Worm (Caenorhabditis elegans): ENCODE data around the gene srw-102.
"Not testable (repeated sequence)": the region's sequence is repeated elsewhere in the genome, so short reads cannot be mapped to it uniquely, and the experiment has no call there.

Gene srw-102

DNA sequence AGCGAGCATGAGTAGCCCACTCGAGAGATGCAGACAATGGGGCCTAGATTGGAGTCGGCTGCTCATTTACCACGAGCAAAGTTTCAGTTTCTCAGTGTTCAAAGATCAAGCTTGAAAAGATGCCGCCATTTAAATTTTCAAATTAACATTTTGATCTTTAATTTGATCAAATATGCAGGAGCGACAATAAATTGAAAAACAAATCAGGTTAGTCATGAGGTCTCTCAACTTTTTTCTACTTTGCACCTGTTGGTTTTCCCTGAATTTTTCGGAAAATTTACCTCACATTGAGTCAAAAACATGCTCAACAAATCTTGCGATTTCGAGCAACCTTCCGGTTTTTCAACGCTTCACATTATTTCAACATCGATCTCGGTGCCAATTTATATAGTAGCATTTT is 34.7 kb upstream of the srw-102 start, which contains the start of gene srh-5:
TSS of gene srh-5 (plus strand) at position 301 of the 400 bp plus-strand sequence.
- no peak for TF ChIP-seq ceh-31 (tag; optimal IDR thresholded peaks at IDR 0.05)
- TF ChIP-seq sox-2 (GFP tag; IDR thresholded peaks at IDR 0.05) = no peak
- no peak for TF ChIP-seq nhr-232 (tag; optimal IDR thresholded peaks at IDR 0.05)
- TF ChIP-seq unc-42 (tag; optimal IDR thresholded peaks at IDR 0.05) = no peak
- no peak for TF ChIP-seq fkh-10 (GFP tag; optimal IDR thresholded peaks at IDR 0.05)
- no peak for TF ChIP-seq pha-4 (tag; optimal IDR thresholded peaks at IDR 0.05)
- TF ChIP-seq ama-1 (optimal IDR thresholded peaks at IDR 0.05) = no peak
- TF ChIP-seq dve-1 (tag; optimal IDR thresholded peaks at IDR 0.05) = no peak

DNA sequence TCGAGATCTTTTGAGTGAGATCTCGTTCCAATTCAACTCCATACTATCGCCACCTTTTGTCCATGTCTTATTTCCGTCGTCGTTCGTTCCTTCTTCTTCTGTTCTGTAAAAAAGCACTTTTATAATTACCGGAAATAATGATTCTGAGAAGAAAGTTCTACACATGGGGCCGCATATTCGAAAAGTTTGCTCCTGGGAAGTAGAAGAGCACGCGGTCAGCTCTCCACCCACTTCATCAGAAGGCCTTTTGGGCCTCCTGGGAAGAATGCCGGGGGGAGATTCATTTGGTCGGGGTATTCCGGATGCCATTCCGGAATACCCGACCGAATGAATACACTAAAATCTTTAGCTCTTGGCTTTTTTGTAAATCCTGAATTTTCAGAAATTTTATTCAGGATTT is 27.5 kb upstream of the srw-102 start, which contains the start of gene Y46H3C.5:
TSS of gene Y46H3C.5 (minus strand) at position 2 of the 400 bp plus-strand sequence.
- TF ChIP-seq nhr-232, lin-11, sdc-2 (tag; optimal IDR thresholded peaks at IDR 0.05): not testable (repeated sequence)

DNA sequence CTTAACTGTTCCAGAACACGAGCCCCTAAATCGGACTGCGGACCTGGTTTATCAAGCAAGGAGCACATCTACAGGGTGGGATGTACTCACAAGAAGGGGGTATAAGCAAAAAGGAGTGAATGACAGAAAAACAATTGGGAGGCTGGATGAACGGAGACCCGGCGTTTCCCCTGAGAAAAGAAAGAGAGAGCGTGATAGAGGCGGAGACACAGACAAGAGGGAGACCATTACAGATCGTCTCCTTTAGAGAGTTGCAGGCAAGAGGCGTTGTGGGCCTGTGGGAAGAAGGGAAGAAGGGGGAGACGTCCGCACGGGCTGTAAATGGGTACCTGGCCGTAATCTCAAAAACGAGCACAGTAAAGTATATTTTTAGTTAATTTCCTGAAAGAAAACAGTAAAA is 26.2 kb upstream of the srw-102 start, which contains the start of gene Y46H3C.7:
TSS of gene Y46H3C.7 (minus strand) at position 147 of the 400 bp plus-strand sequence.
- not testable (repeated sequence) for TF ChIP-seq unc-42 (tag; optimal IDR thresholded peaks at IDR 0.05); ztf-16 (tag; optimal IDR thresholded peaks at IDR 0.05); hlh-13 (GFP tag; optimal IDR thresholded peaks at IDR 0.05)

DNA sequence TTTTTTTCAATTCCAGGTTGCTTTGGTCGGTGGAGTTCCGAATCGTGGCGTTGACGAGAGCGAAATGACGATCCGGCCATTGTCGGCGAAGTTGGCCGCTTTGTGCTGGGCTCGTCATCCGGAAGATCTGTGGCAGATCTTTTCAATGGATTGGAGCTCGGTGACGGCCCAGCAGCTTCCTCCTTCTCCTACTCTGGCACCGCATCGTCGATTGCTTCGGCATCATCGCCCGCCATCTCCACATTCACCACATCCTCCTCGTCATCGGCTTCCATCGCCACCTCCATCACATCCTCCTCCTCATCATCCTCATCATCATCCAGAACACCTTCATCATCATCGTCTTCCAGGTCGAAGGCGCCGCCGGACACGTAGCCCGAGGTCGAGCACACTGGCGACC is 21.6 kb upstream of the srw-102 start:
- no peak for TF ChIP-seq ets-4 (tag; optimal IDR thresholded peaks at IDR 0.05)

DNA sequence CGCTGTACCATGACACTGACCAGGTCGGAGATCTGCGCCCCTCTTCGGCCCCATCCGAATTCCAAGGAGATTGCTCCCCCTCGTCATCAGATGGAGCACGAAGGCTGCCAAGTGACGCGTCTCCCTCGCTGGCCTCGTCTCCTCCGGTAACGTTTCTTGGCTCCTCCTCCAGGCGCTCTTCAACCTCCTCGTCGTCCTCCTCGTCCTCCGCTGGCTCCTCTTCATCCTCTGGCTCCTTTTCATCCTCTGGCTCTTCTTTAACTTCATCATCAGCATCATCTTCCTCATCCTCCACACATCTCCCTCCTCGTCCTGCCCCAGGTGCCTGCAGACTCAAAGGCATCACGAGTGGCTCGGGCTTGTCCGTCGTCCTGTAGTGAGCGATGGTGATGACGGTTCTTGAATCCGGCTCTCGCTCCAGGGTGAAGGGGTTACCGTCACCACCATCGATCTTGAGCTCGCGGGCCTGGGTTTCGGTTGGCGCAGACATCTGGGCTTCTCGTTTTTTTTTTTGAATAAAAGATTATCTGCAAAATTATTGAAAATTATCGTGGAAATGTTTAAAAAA is 20.7 kb upstream of the srw-102 start:
- TF ChIP-seq pha-4 (tag; optimal IDR thresholded peaks at IDR 0.05) = no peak
- no peak for TF ChIP-seq ceh-30 (tag; optimal IDR thresholded peaks at IDR 0.05)
- no peak for TF ChIP-seq unc-55 (GFP tag; optimal IDR thresholded peaks at IDR 0.05)
- TF ChIP-seq fax-1 (tag; optimal IDR thresholded peaks at IDR 0.05) = no peak
- no peak for TF ChIP-seq ceh-45 (GFP tag; IDR thresholded peaks at IDR 0.05)
- TF ChIP-seq ceh-34 (tag; optimal IDR thresholded peaks at IDR 0.05) = no peak
- no peak for TF ChIP-seq unc-3 (GFP tag; conservative IDR thresholded peaks at IDR 0.05)
- no peak for TF ChIP-seq unc-3 (tag; optimal IDR thresholded peaks at IDR 0.05)

DNA sequence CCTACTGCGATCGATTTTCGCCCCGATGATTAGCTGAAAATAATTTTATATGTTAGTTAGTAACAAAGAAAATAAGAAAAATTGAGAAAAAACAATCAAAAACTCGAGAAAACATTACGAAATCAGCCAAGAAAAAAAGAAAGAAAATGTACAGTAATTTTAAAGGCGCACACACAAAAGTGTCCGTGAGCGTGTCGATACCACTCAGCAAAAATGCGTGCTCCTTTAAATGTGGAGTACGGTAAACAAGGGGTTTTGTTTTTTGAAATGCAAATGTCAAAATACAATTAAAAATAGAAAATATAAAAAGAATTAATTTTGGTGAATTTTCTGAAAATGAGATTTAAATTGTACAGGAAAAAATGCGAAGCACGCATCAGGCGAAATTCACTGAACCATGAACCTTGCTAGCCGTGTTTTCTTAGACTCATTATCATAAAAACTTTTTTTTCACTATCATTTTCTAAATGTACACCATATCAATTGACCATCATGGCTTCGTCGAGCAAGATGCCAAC is 18.4 kb upstream of the srw-102 start, which contains the start of gene srw-90:
TSS of gene srw-90 (plus strand) at position 468 of the 518 bp plus-strand sequence.
- TF ChIP-seq hlh-13 (GFP tag; optimal IDR thresholded peaks at IDR 0.05) (no peak), unc-55 (GFP tag; optimal IDR thresholded peaks at IDR 0.05) (no peak), npax-4 (tag; optimal IDR thresholded peaks at IDR 0.05) (no peak), odd-2 (tag; optimal IDR thresholded peaks at IDR 0.05) (no peak), F13H6.1 (tag; optimal IDR thresholded peaks at IDR 0.05) (no peak), pros-1 (tag; optimal IDR thresholded peaks at IDR 0.05) (no peak), che-1 (tag; optimal IDR thresholded peaks at IDR 0.05) (no peak), hlh-6 (tag; optimal IDR thresholded peaks at IDR 0.05) (no peak), mec-3 (tag; optimal IDR thresholded peaks at IDR 0.05; ENCODE audit: borderline replicate concordance) (no peak), gmeb-2 (tag; optimal IDR thresholded peaks at IDR 0.05) (no peak), hlh-15 (tag; optimal IDR thresholded peaks at IDR 0.05) (no peak), tbx-2 (tag; optimal IDR thresholded peaks at IDR 0.05) (no peak), K02D7.2 (tag; optimal IDR thresholded peaks at IDR 0.05) (no peak), unc-86 (tag; optimal IDR thresholded peaks at IDR 0.05) (no peak), sox-4 (tag; optimal IDR thresholded peaks at IDR 0.05) (no peak), ceh-34 (tag; optimal IDR thresholded peaks at IDR 0.05) (no peak), ceh-18 (tag; optimal IDR thresholded peaks at IDR 0.05) (no peak), C08G9.2 (tag; optimal IDR thresholded peaks at IDR 0.05) (no peak)
